Worm (Caenorhabditis elegans) whole organism, L4 larva: ENCODE data around the gene metl-1.

Experiments
- F10B5.3 ChIP-seq: sonication (generic microtip); optimal IDR thresholded peaks from 2 replicates; lab custom pipeline; 2016; ENCODE audit warnings: mild to moderate bottlenecking, missing genetic modification characterization, missing compliant biosample characterization
- F49E8.2 ChIP-seq: sonication (generic microtip); optimal IDR thresholded peaks from 2 replicates; lab custom pipeline; 2016; ENCODE audit warnings: missing compliant biosample characterization, mild to moderate bottlenecking, missing genetic modification characterization, borderline replicate concordance
- R02D3.7 ChIP-seq: fragments of 150-350 bp; sonication (generic microtip); optimal IDR thresholded peaks from 3 replicates; lab custom pipeline; 2014; ENCODE audit warnings: missing biosample characterization, missing genetic modification characterization
- T26A8.4 ChIP-seq: fragments of 200-800 bp; sonication (Bioruptor generic); IDR thresholded peaks from 2 replicates; pipeline ENCODE4 v1.3.6; 2022; ENCODE audit warnings: missing genetic modification characterization, missing compliant biosample characterization
- Y5F2A.4 ChIP-seq: fragments of 200-800 bp; sonication (Bioruptor generic); optimal IDR thresholded peaks from 2 replicates; lab custom pipeline; 2018; ENCODE audit warnings: mild to moderate bottlenecking, missing genetic modification characterization, missing compliant biosample characterization
- aha-1 ChIP-seq: fragments of 150-350 bp; peaks from one replicate; lab custom pipeline; 2014; ENCODE audit warnings: missing biosample characterization, missing genetic modification characterization
- aly-2 ChIP-seq: sonication (generic microtip); optimal IDR thresholded peaks from 2 replicates; lab custom pipeline; 2018; ENCODE audit warnings: missing biosample characterization, missing genetic modification characterization
- arid-1 ChIP-seq: fragments of 200-800 bp; sonication (Bioruptor generic); conservative IDR thresholded peaks from 2 replicates; pipeline ENCODE4 v1.3.6; 2022; ENCODE audit warnings: missing genetic modification reagents, missing genetic modification characterization, missing compliant biosample characterization
- ceh-20 ChIP-seq: fragments of 200-800 bp; sonication (Bioruptor generic); IDR thresholded peaks from 2 replicates; pipeline ENCODE4 v1.3.6; 2022; ENCODE audit warnings: missing genetic modification reagents, missing genetic modification characterization, missing compliant biosample characterization
- ceh-28 ChIP-seq: fragments of 150-350 bp; optimal IDR thresholded peaks from 2 replicates; lab custom pipeline; 2014; ENCODE audit warnings: missing biosample characterization, missing genetic modification reagents, missing genetic modification characterization
- ceh-44 ChIP-seq: fragments of 200-800 bp; sonication (Bioruptor generic); IDR thresholded peaks from 2 replicates; pipeline ENCODE4 v1.3.6; 2022; ENCODE audit warnings: missing genetic modification reagents, missing genetic modification characterization, missing compliant biosample characterization
- daf-12 ChIP-seq: fragments of 150-350 bp; optimal IDR thresholded peaks from 2 replicates; lab custom pipeline; 2014; ENCODE audit warnings: missing biosample characterization, missing genetic modification reagents, missing genetic modification characterization
- daf-16 ChIP-seq, 3 experiments: sonication (generic microtip); optimal IDR thresholded peaks; 2 replicates each; lab custom pipeline; 2016 to 2017; ENCODE audit warnings: missing genetic modification characterization in 3 of 3, missing genetic modification reagents in 3 of 3, mild to moderate bottlenecking in 2 of 3, missing compliant biosample characterization in 2 of 3, missing biosample characterization in 1 of 3, moderate library complexity in 1 of 3
- daf-19 ChIP-seq: fragments of 200-800 bp; sonication (Bioruptor generic); conservative IDR thresholded peaks from 2 replicates; pipeline ENCODE4 v1.3.6; 2022; ENCODE audit warnings: missing genetic modification characterization, missing compliant biosample characterization
- daf-8 ChIP-seq: fragments of 200-800 bp; sonication (Bioruptor generic); IDR thresholded peaks from 2 replicates; pipeline ENCODE4 v1.3.6; 2022; ENCODE audit warnings: missing genetic modification characterization, missing compliant biosample characterization
- egl-27 ChIP-seq: sonication (generic microtip); optimal IDR thresholded peaks from 3 replicates; lab custom pipeline; 2017; ENCODE audit warnings: missing biosample characterization, missing genetic modification reagents, missing genetic modification characterization
- hlh-11 ChIP-seq: fragments of 200-800 bp; sonication (Bioruptor generic); optimal IDR thresholded peaks from 2 replicates; lab custom pipeline; 2018; ENCODE audit warnings: mild to moderate bottlenecking, missing genetic modification characterization, missing compliant biosample characterization
- hmg-1.1 ChIP-seq: fragments of 200-800 bp; sonication (Bioruptor generic); IDR thresholded peaks from 2 replicates; pipeline ENCODE4 v1.3.6; 2022; ENCODE audit warnings: missing genetic modification reagents, missing genetic modification characterization, missing compliant biosample characterization
- lim-7 ChIP-seq: fragments of 200-800 bp; sonication (Bioruptor generic); IDR thresholded peaks from 2 replicates; pipeline ENCODE4 v1.3.6; 2022; ENCODE audit warnings: missing genetic modification characterization, missing compliant biosample characterization
- lin-1 ChIP-seq: fragments of 200-800 bp; sonication (Bioruptor generic); IDR thresholded peaks from 2 replicates; pipeline ENCODE4 v1.3.6; 2022; ENCODE audit warnings: missing genetic modification reagents, missing genetic modification characterization, missing compliant biosample characterization
- lin-29 ChIP-seq: fragments of 200-800 bp; sonication (Bioruptor generic); IDR thresholded peaks from 2 replicates; pipeline ENCODE4 v1.3.6; 2022; ENCODE audit warnings: missing genetic modification reagents, missing genetic modification characterization, missing compliant biosample characterization
- lin-38 ChIP-seq: fragments of 200-800 bp; sonication (Bioruptor generic); IDR thresholded peaks from 2 replicates; pipeline ENCODE4 v1.3.6; 2022; ENCODE audit warnings: missing genetic modification reagents, missing genetic modification characterization, missing compliant biosample characterization
- lsy-2 ChIP-seq, 2 experiments: fragments of 150-350 bp in 1 of 2; sonication (generic microtip) in 1 of 2; optimal IDR thresholded peaks; 2 replicates each; lab custom pipeline; 2014 to 2017; ENCODE audit warnings: missing biosample characterization in 2 of 2, missing genetic modification characterization in 2 of 2
- mdl-1 ChIP-seq, 2 experiments: fragments of 150-350 bp in 1 of 2; sonication (generic microtip) in 1 of 2; optimal IDR thresholded peaks; 2 replicates each; lab custom pipeline; 2014 to 2017; ENCODE audit warnings: missing biosample characterization in 2 of 2, missing genetic modification characterization in 2 of 2
- mes-2 ChIP-seq: sonication (generic microtip); optimal IDR thresholded peaks from 2 replicates; lab custom pipeline; 2016; ENCODE audit warnings: missing genotype, mild to moderate bottlenecking, missing genetic modification characterization, missing compliant biosample characterization; ENCODE audit not compliant: poor library complexity, severe bottlenecking
- mxl-3 ChIP-seq: fragments of 200-800 bp; sonication (Bioruptor generic); optimal IDR thresholded peaks from 2 replicates; lab custom pipeline; 2018; ENCODE audit warnings: mild to moderate bottlenecking, missing genetic modification characterization, missing compliant biosample characterization
- nhr-10 ChIP-seq: fragments of 150-350 bp; optimal IDR thresholded peaks from 2 replicates; lab custom pipeline; 2014; ENCODE audit warnings: missing biosample characterization, missing genetic modification characterization
- nhr-102 ChIP-seq: sonication (generic microtip); optimal IDR thresholded peaks from 2 replicates; lab custom pipeline; 2016; ENCODE audit warnings: mild to moderate bottlenecking, missing genetic modification characterization, moderate library complexity, missing compliant biosample characterization
- nhr-237 ChIP-seq: sonication (generic microtip); optimal IDR thresholded peaks from 2 replicates; lab custom pipeline; 2017; ENCODE audit warnings: missing biosample characterization, missing genetic modification characterization
- nhr-25 ChIP-seq: sonication (generic microtip); optimal IDR thresholded peaks from 2 replicates; lab custom pipeline; 2017; ENCODE audit warnings: missing genetic modification characterization, mild to moderate bottlenecking, missing compliant biosample characterization, antibody characterized with exemption, moderate library complexity, borderline replicate concordance; ENCODE audit not compliant: insufficient read depth
- nhr-28 ChIP-seq: fragments of 150-350 bp; optimal IDR thresholded peaks from 2 replicates; lab custom pipeline; 2014; ENCODE audit warnings: missing biosample characterization, missing genetic modification characterization
- nhr-48 ChIP-seq: sonication (generic microtip); optimal IDR thresholded peaks from 2 replicates; lab custom pipeline; 2016; ENCODE audit warnings: mild to moderate bottlenecking, missing genetic modification characterization, missing compliant biosample characterization
- nhr-77 ChIP-seq: fragments of 150-350 bp; optimal IDR thresholded peaks from 2 replicates; lab custom pipeline; 2014; ENCODE audit warnings: missing biosample characterization, missing genetic modification characterization
- pha-4 ChIP-seq, 2 experiments: fragments of 150-350 bp in 1 of 2; fragments of 200-800 bp in 1 of 2; sonication (Bioruptor generic) in 1 of 2; IDR thresholded peaks in 1 of 2; optimal IDR thresholded peaks in 1 of 2; 2 replicates each; pipeline versions ENCODE4 v1.3.6 to Lab custom; 2014 to 2022; ENCODE audit warnings: missing genetic modification characterization in 2 of 2, missing genetic modification reagents in 2 of 2, missing biosample characterization in 1 of 2, missing compliant biosample characterization in 1 of 2
- php-3 ChIP-seq: fragments of 200-800 bp; sonication (Bioruptor generic); IDR thresholded peaks from 2 replicates; pipeline ENCODE4 v1.3.6; 2022; ENCODE audit warnings: missing genetic modification reagents, missing genetic modification characterization, missing compliant biosample characterization
- rbr-2 ChIP-seq: sonication (generic microtip); optimal IDR thresholded peaks from 2 replicates; lab custom pipeline; 2016; ENCODE audit warnings: missing genotype, missing genetic modification characterization, missing compliant biosample characterization
- snpc-1.2 ChIP-seq: fragments of 200-800 bp; sonication (Bioruptor generic); IDR thresholded peaks from 2 replicates; pipeline ENCODE4 v1.3.6; 2022; ENCODE audit warnings: missing genetic modification reagents, missing genetic modification characterization, missing compliant biosample characterization
- spr-1 ChIP-seq: sonication (generic microtip); optimal IDR thresholded peaks from 2 replicates; lab custom pipeline; 2016; ENCODE audit warnings: mild to moderate bottlenecking, missing genetic modification characterization, missing compliant biosample characterization
- unc-130 ChIP-seq: sonication (generic microtip); optimal IDR thresholded peaks from 2 replicates; lab custom pipeline; 2016; ENCODE audit warnings: missing genetic modification reagents, missing genetic modification characterization, missing compliant biosample characterization
- unc-39 ChIP-seq: sonication (generic microtip); optimal IDR thresholded peaks from 2 replicates; lab custom pipeline; 2017; ENCODE audit warnings: missing biosample characterization, missing genetic modification characterization
- unc-62 ChIP-seq, 3 experiments: fragments of 150-350 bp in 1 of 3; sonication (generic microtip); optimal IDR thresholded peaks in 2 of 3; peaks in 1 of 3; 1 replicate in 1 of 3; 2 replicates in 2 of 3; lab custom pipeline; 2014 to 2017; ENCODE audit warnings: missing biosample characterization in 3 of 3, missing genetic modification characterization in 3 of 3, missing genetic modification reagents in 3 of 3, missing genotype in 1 of 3
- vab-7 ChIP-seq: fragments of 200-800 bp; sonication (Bioruptor generic); IDR thresholded peaks from 2 replicates; pipeline ENCODE4 v1.3.6; 2022; ENCODE audit warnings: missing genetic modification reagents, missing genetic modification characterization, missing compliant biosample characterization
- zfp-3 ChIP-seq: fragments of 200-800 bp; sonication (Bioruptor generic); conservative IDR thresholded peaks from 2 replicates; pipeline ENCODE4 v1.3.6; 2022; ENCODE audit warnings: missing genetic modification reagents, missing genetic modification characterization, missing compliant biosample characterization
- zip-2 ChIP-seq: fragments of 150-350 bp; optimal IDR thresholded peaks from 2 replicates; lab custom pipeline; 2014; ENCODE audit warnings: missing biosample characterization, missing genetic modification characterization

metl-1 gene

DNA sequence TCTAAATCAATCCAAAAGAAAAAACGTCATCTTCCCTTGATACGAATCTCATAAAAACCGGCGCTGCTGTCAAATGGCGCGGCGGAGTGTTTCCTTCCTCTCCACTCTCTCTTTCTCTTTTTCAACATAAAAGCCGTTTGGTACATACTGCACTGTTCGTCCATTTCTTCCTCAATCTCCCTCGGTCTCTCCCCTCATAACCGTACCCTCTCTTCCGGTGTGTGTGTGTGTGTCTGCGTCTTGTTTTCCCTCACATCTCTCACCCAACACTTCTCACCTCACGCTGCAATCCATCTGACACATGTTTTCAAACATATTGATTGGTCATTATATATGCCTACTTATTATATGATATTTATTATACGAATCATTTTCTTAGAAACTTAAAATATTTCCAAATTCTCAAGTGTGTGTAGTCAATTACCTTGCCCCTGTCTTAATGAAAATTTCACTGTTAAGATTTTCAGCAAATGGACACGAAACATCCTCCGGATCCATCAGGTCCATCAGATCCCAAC, 8.9 kb downstream of the metl-1 start, which contains the start of the genes aars-1 and rga-1 (continued):
- TF ChIP-seq daf-16 (GFP tag; optimal IDR thresholded peaks at IDR 0.05; lab: Kevin White, UChicago) (peak in 1 of 2 experiments; percentile 3), daf-16 (tag; optimal IDR thresholded peaks at IDR 0.05; lab: Kevin White, UChicago) (peak; percentile 68), zip-2 (tag; lab: Kevin White, UChicago) (peak; percentile 54), lin-29 (GFP tag; lab: Robert Waterston, UW) (no peak), spr-1 (peak; percentile 60), nhr-48 (tag; lab: Kevin White, UChicago) (peak; percentile 95), nhr-77 (tag; lab: Kevin White, UChicago) (peak; percentile 20), daf-8 (no peak), mxl-3 (GFP tag; lab: Kevin White, UChicago) (peak; percentile 91), hmg-1.1 (GFP tag; lab: Robert Waterston, UW) (peak; percentile 45; the same call in 1 of the 2 replicates), nhr-102 (tag; lab: Kevin White, UChicago) (peak; percentile 30), mdl-1 (tag; optimal IDR thresholded peaks at IDR 0.05; lab: Kevin White, UChicago) (peak in 1 of 2 experiments; percentile 82), vab-7 (no peak), lsy-2 (tag; optimal IDR thresholded peaks at IDR 0.05; lab: Kevin White, UChicago) (peak in 1 of 2 experiments; percentile 72)

DNA sequence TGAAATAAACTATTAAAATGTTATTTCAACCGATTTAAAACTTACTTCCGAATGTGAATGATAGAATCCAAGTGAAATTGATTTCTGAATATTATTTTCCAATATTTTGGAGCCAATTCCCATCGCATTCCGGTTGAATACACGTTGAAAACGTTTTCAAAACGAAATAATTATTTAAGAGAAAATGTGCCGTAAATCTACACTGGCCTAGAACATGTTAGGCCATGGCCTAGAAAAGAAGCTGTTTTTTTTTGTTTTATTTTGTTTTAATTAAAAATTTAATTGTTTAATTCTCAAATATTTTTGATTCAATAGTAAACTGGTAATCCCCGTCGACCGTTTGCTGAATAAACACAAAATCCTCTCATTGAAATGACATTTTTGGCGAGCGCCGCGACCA, 9.5 kb downstream of the metl-1 start:
- TF ChIP-seq unc-130 (GFP tag; lab: Kevin White, UChicago): peak; percentile 5
- TF ChIP-seq rbr-2 (tag; lab: Kevin White, UChicago): no peak
- TF ChIP-seq R02D3.7 (tag; lab: Kevin White, UChicago): peak; percentile 72
- no peak for TF ChIP-seq nhr-102 (tag; lab: Kevin White, UChicago)
- TF ChIP-seq ceh-28: no peak
- peak; percentile 76 for TF ChIP-seq mes-2 (tag; lab: Kevin White, UChicago)
- no peak for TF ChIP-seq F49E8.2
- TF ChIP-seq egl-27 (tag; lab: Kevin White, UChicago): no peak
- TF ChIP-seq, all 104 proteins: peak for 3

DNA sequence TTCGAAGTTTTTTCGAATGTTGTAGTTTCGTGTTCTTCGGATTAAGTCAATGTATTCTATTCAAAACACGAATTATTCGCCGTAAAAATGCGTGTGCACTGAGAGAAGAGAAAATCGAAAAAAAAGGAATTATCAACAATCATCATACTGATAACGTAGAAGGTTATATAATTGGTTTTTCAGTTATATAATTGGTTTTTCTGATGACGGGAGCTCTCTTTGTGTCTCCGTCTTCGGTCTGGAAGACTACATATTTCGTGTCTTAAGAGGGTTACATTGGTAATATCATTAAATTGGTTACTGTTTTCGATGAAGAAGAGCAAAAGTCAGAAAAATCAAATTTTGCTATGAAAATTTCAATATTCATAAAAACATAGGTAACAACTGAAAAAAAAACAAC, 13.5 kb downstream of the metl-1 start:
- no peak for TF ChIP-seq nhr-25
- no peak for TF ChIP-seq unc-62 (GFP tag; optimal IDR thresholded peaks at IDR 0.05 in 1 of 2; lab: Kevin White, UChicago)
- TF ChIP-seq unc-62 (tag; optimal IDR thresholded peaks at IDR 0.05; lab: Kevin White, UChicago): no peak
- no peak for TF ChIP-seq daf-12 (tag; lab: Kevin White, UChicago)
- peak; percentile 20; the same call in 1 of the 2 replicates for TF ChIP-seq lin-38 (GFP tag; lab: Robert Waterston, UW)
- TF ChIP-seq php-3 (GFP tag; lab: Robert Waterston, UW): no peak
- TF ChIP-seq lin-1 (GFP tag; lab: Robert Waterston, UW): no peak
- no peak for TF ChIP-seq zfp-3
- no peak for TF ChIP-seq pha-4 (GFP tag; IDR thresholded peaks at IDR 0.05; lab: Robert Waterston, UW)
- no peak for TF ChIP-seq pha-4 (tag; optimal IDR thresholded peaks at IDR 0.05; lab: Kevin White, UChicago)
- no peak for TF ChIP-seq unc-39 (tag; lab: Kevin White, UChicago)
- no peak for TF ChIP-seq R02D3.7 (tag; lab: Kevin White, UChicago)
- no peak for TF ChIP-seq spr-1
- TF ChIP-seq nhr-10: no peak
- TF ChIP-seq arid-1 (GFP tag; lab: Robert Waterston, UW): no peak
- TF ChIP-seq hlh-11: peak; percentile 40
- peak; percentile 12 for TF ChIP-seq aha-1 (tag; lab: Kevin White, UChicago)
- no peak for TF ChIP-seq daf-16 (GFP tag; optimal IDR thresholded peaks at IDR 0.05; lab: Kevin White, UChicago)
- TF ChIP-seq daf-16 (tag; optimal IDR thresholded peaks at IDR 0.05; lab: Kevin White, UChicago): peak; percentile 43
- TF ChIP-seq mxl-3 (GFP tag; lab: Kevin White, UChicago): no peak
- no peak for TF ChIP-seq Y5F2A.4 (GFP tag; lab: Kevin White, UChicago)
- TF ChIP-seq egl-27 (tag; lab: Kevin White, UChicago): no peak
- TF ChIP-seq ceh-20 (GFP tag; lab: Robert Waterston, UW): no peak
- TF ChIP-seq ceh-44 (GFP tag; lab: Robert Waterston, UW): no peak
- TF ChIP-seq nhr-77 (tag; lab: Kevin White, UChicago): peak; percentile 11
- no peak for TF ChIP-seq aly-2
- TF ChIP-seq snpc-1.2 (GFP tag; lab: Robert Waterston, UW): no peak
- TF ChIP-seq T26A8.4 (GFP tag; lab: Robert Waterston, UW): no peak
- no peak for TF ChIP-seq F10B5.3 (tag; lab: Kevin White, UChicago)
- peak; percentile 75 for TF ChIP-seq nhr-28 (tag; lab: Kevin White, UChicago)
- TF ChIP-seq daf-19 (GFP tag; lab: Robert Waterston, UW): no peak
- TF ChIP-seq nhr-237 (tag; lab: Kevin White, UChicago): no peak
- TF ChIP-seq lim-7 (GFP tag; lab: Robert Waterston, UW): no peak
- TF ChIP-seq unc-130 (GFP tag; lab: Kevin White, UChicago): no peak
- TF ChIP-seq daf-8: no peak
